Fruit fly (Drosophila melanogaster): ENCODE results near the gene CG16713.

CG16713 gene

dm6 chr2L:3655698-3656105 lies 39.5 kb downstream of the CG16713 start (continued):
- peak; percentile 97 for TF ChIP-seq esg (GFP tag; conservative IDR thresholded peaks at IDR 0.05)
- peak; percentile 94 for TF ChIP-seq Vsx1 (GFP tag; optimal IDR thresholded peaks at IDR 0.05)
- TF ChIP-seq ara (GFP tag; IDR thresholded peaks at IDR 0.05): peak; percentile 97
- TF ChIP-seq CG15479 (GFP tag; optimal IDR thresholded peaks at IDR 0.05): peak; percentile 56
- peak; percentile 97 for TF ChIP-seq CG16779 (GFP tag; IDR thresholded peaks at IDR 0.05)
- peak; percentile 93 for TF ChIP-seq dati (GFP tag; IDR thresholded peaks at IDR 0.05)
- no peak for TF ChIP-seq bbx (GFP tag; IDR thresholded peaks at IDR 0.05; ENCODE audit: partially characterized antibody)
- TF ChIP-seq cas (GFP tag; IDR thresholded peaks at IDR 0.05): peak; percentile 94
- TF ChIP-seq sima (GFP tag; optimal IDR thresholded peaks at IDR 0.05): peak; percentile 95
- peak; percentile 99 for TF ChIP-seq Xbp1 (GFP tag; optimal IDR thresholded peaks at IDR 0.05)
- TF ChIP-seq H15 (GFP tag; IDR thresholded peaks at IDR 0.05): peak; percentile 96
- peak; percentile 94 for TF ChIP-seq CG31388 (GFP tag; optimal IDR thresholded peaks at IDR 0.05)
- TF ChIP-seq CG11247 (GFP tag; IDR thresholded peaks at IDR 0.05): peak; percentile 96
- peak; percentile 95 for TF ChIP-seq CG8359 (GFP tag; optimal IDR thresholded peaks at IDR 0.05; ENCODE audit: borderline replicate concordance)
- TF ChIP-seq CG6175 (GFP tag; IDR thresholded peaks at IDR 0.05): peak; percentile 96
- TF ChIP-seq hb (GFP tag; IDR thresholded peaks at IDR 0.05; ENCODE audit: partially characterized antibody): no peak
- TF ChIP-seq CrebB (tag; optimal IDR thresholded peaks at IDR 0.05): peak; percentile 98
- TF ChIP-seq CG17912 (GFP tag; optimal IDR thresholded peaks at IDR 0.05): peak; percentile 97
- TF ChIP-seq ftz-f1 (GFP tag; optimal IDR thresholded peaks at IDR 0.05): peak; percentile 79
- TF ChIP-seq Doc3 (GFP tag; IDR thresholded peaks at IDR 0.05; ENCODE audit: partially characterized antibody): no peak
- peak in 1 of 2 experiments; percentile 56 for TF ChIP-seq tll (GFP tag; optimal IDR thresholded peaks at IDR 0.05)
- TF ChIP-seq CG43689 (GFP tag; IDR thresholded peaks at IDR 0.05): peak; percentile 84
- TF ChIP-seq Fer2 (tag; optimal IDR thresholded peaks at IDR 0.05): peak; percentile 97
- TF ChIP-seq CoRest (tag; optimal IDR thresholded peaks at IDR 0.05): peak; percentile 99
- peak in 1 of 3 experiments; percentile 98 for TF ChIP-seq Stat92E (GFP tag; optimal IDR thresholded peaks at IDR 0.05)
- TF ChIP-seq CG9727 (GFP tag; optimal IDR thresholded peaks at IDR 0.05): peak; percentile 98
- TF ChIP-seq CG12299 (tag; optimal IDR thresholded peaks at IDR 0.05): peak; percentile 98
- peak; percentile 95 for TF ChIP-seq zen (tag; optimal IDR thresholded peaks at IDR 0.05)
- peak; percentile 96 for TF ChIP-seq D19A (tag; optimal IDR thresholded peaks at IDR 0.05)
- TF ChIP-seq mld (GFP tag; IDR thresholded peaks at IDR 0.05; ENCODE audit: partially characterized antibody): no peak
- no peak for TF ChIP-seq Lpt (GFP tag; optimal IDR thresholded peaks at IDR 0.05)
- TF ChIP-seq dan (GFP tag; IDR thresholded peaks at IDR 0.05): no peak; the same call in 1 of the 2 replicates
- peak; percentile 69 for TF ChIP-seq fd102C (GFP tag; optimal IDR thresholded peaks at IDR 0.05)
- peak in 1 of 2 experiments; percentile 68 for TF ChIP-seq crp (GFP tag; optimal IDR thresholded peaks at IDR 0.05)
- peak; percentile 99 for TF ChIP-seq pho (GFP tag; optimal IDR thresholded peaks at IDR 0.05)
- peak; percentile 95 for TF ChIP-seq Oaz (GFP tag; IDR thresholded peaks at IDR 0.05)
- TF ChIP-seq CG1529 (GFP tag; optimal IDR thresholded peaks at IDR 0.05): peak; percentile 99
- TF ChIP-seq nmo (GFP tag; optimal IDR thresholded peaks at IDR 0.05): peak; percentile 98
- TF ChIP-seq CG33557 (GFP tag; optimal IDR thresholded peaks at IDR 0.05): peak; percentile 97
- TF ChIP-seq Mrtf (GFP tag; IDR thresholded peaks at IDR 0.05): peak; percentile 97
- peak; percentile 97 for TF ChIP-seq sqz (GFP tag; optimal IDR thresholded peaks at IDR 0.05)
- TF ChIP-seq inv (GFP tag; IDR thresholded peaks at IDR 0.05; ENCODE audit: partially characterized antibody): no peak
- peak; percentile 92 for TF ChIP-seq CG5180 (GFP tag; optimal IDR thresholded peaks at IDR 0.05)
- TF ChIP-seq dm (GFP tag; optimal IDR thresholded peaks at IDR 0.05): peak; percentile 96
- TF ChIP-seq CG2678 (tag; optimal IDR thresholded peaks at IDR 0.05): peak; percentile 99
- TF ChIP-seq CTCF (GFP tag; optimal IDR thresholded peaks at IDR 0.05): peak; percentile 71
- TF ChIP-seq seq (GFP tag; IDR thresholded peaks at IDR 0.05): peak; percentile 98
- peak; percentile 97 to 98 for TF ChIP-seq chif (GFP tag; optimal IDR thresholded peaks at IDR 0.05)
- TF ChIP-seq NK7.1 (GFP tag; optimal IDR thresholded peaks at IDR 0.05): peak; percentile 97
- peak; percentile 97 for TF ChIP-seq scrt (GFP tag; optimal IDR thresholded peaks at IDR 0.05)
